Fruit fly (Drosophila melanogaster) Kc167 (cell line): ENCODE data around the gene CG11378.

Experiments used
- Myc ChIP-seq: fragments of >200 bp; optimal IDR thresholded peaks from 2 replicates; lab custom pipeline; 2017; ENCODE audit warnings: missing external identifiers
- h ChIP-seq: fragments of >200 bp; optimal IDR thresholded peaks from 3 replicates; lab custom pipeline; 2018; ENCODE audit warnings: missing external identifiers
- insv ChIP-seq: fragments of >200 bp; optimal IDR thresholded peaks from 3 replicates; lab custom pipeline; 2018; ENCODE audit warnings: missing external identifiers
- psq ChIP-seq: fragments of >200 bp; optimal IDR thresholded peaks from 2 replicates; lab custom pipeline; 2017; ENCODE audit warnings: missing external identifiers

DNA sequence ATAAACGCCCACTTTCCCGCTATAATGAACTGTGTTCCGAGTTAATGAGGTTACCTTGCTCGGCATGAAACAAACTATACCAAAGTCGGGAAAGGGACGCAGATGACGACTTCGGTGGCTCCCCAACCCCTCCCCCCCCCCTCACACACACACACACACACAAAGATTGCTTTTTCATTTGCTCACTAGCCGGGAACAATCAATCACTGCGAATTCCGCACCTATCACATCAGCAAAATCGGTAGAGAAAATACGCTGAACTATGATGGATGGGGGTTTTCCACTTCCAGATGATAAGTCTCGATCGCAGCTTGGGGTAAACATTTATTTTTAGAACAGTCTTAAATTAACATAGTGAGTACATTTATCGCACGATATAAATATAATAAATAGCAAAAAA, 2.9 kb downstream of the CG11378 start:
- TF ChIP-seq psq (lab: Kevin White, UChicago) (no peak), insv (lab: Kevin White, UChicago) (no peak), h (lab: Kevin White, UChicago) (no peak), Myc (lab: Kevin White, UChicago) (no peak)
